Fruit fly (Drosophila melanogaster) whole organism: Measurements from ENCODE around the gene Srr.

Experiments
- CG8478 ChIP-seq: fragments of >200 bp; optimal IDR thresholded peaks from 2 replicates; lab custom pipeline; 2018; ENCODE audit warnings: inconsistent platforms
- Dll ChIP-seq: fragments of >200 bp; optimal IDR thresholded peaks from 2 replicates; lab custom pipeline; 2017
- EcR ChIP-seq, 2 experiments: fragments of >200 bp; optimal IDR thresholded peaks; 2 replicates each; lab custom pipeline; 2017; ENCODE audit warnings: missing biosample characterization in 2 of 2, missing genetic modification characterization in 2 of 2, missing genetic modification reagents in 2 of 2
- pan ChIP-seq: fragments of >200 bp; optimal IDR thresholded peaks from 2 replicates; lab custom pipeline; 2017
- psq ChIP-seq: fragments of >200 bp; optimal IDR thresholded peaks from 2 replicates; lab custom pipeline; 2017
- usp ChIP-seq: fragments of >200 bp; optimal IDR thresholded peaks from 2 replicates; lab custom pipeline; 2017; ENCODE audit warnings: missing biosample characterization, missing genetic modification characterization, mixed read lengths

The Srr gene

dm6 chr3R:9340425-9341188 lies 24.6 kb upstream of the Srr start:
- TF ChIP-seq pan (lab: Kevin White, UChicago) (peak; percentile 74), usp (GFP tag; lab: Kevin White, UChicago) (no peak)

DNA sequence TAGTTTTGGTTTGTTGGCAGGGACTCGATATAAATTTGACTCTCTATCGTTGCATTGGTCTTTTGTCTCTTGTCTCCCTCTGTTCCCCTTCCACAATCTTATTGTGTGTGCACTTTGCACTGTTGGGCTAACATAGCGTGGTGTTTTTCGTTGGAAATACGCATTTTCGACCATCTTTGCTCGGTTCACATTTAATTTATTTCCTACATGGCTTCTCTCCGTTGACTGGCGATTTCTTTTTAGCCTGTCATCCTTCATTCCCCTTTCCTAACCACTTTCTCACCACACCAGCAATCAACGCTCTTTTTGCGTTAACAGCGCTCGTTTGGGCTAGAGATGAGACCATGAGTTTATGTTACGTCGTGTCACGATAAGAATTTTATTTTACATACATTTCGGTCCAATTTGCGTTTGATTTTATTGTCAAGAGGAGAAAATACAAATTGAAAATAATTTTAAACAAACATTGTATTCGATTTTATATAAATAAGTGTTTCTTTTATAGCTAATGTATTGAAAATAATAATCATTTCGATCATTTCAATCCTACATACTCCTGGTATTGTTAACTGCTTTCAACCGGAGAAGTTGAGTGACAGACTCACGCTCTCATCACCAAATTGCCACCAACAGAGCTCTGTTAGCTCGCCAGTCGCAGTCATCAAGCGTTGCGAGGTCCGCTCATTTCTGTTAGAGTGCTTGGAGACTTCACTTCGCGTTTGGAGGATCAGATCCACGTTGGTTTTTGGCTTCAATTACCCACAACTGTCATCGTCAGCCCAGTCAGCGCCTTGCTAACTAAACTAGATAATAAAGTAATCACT lies 23.8 kb upstream of the Srr start:
- no peak for TF ChIP-seq psq
- TF ChIP-seq Dll (lab: Kevin White, UChicago): no peak
- no peak for TF ChIP-seq pan (lab: Kevin White, UChicago)
- no peak for TF ChIP-seq CG8478
- no peak for TF ChIP-seq usp (GFP tag; lab: Kevin White, UChicago)
- no peak for TF ChIP-seq EcR (GFP tag; optimal IDR thresholded peaks at IDR 0.05; lab: Kevin White, UChicago)

DNA sequence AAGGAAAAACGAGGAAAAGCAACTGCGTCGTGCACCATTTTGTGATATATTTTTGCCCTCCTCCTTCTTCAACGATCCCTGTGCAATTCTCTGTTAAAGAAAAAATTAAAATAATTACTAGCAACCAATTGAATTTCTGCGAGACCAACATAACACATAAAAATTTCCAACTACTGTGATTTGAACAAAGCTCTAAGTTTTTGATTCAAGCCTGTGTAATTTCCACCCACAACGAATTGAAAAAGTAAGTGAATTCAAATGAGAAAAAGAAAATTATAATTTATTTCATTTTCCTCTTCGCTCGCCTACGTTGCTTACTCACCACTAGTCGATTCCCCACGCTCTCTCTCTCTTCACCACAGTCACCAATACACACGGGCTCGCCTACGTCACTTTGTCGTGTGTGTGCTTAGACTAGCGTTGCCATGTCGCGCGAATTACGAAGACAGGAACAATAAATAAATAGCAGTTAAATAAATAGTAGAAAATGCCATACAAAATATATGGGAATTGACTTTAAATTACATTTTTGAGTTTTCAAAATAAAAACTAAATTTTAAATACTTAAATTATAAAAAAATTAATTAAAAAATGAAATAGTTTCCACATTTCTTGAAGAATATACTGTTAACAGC lies 22.8 kb upstream of the Srr start:
- no peak for TF ChIP-seq EcR (GFP tag; optimal IDR thresholded peaks at IDR 0.05; lab: Kevin White, UChicago)
- TF ChIP-seq Dll (lab: Kevin White, UChicago): no peak
- TF ChIP-seq pan (lab: Kevin White, UChicago): no peak
- TF ChIP-seq CG8478: no peak
- TF ChIP-seq usp (GFP tag; lab: Kevin White, UChicago): no peak
- no peak for TF ChIP-seq psq

DNA sequence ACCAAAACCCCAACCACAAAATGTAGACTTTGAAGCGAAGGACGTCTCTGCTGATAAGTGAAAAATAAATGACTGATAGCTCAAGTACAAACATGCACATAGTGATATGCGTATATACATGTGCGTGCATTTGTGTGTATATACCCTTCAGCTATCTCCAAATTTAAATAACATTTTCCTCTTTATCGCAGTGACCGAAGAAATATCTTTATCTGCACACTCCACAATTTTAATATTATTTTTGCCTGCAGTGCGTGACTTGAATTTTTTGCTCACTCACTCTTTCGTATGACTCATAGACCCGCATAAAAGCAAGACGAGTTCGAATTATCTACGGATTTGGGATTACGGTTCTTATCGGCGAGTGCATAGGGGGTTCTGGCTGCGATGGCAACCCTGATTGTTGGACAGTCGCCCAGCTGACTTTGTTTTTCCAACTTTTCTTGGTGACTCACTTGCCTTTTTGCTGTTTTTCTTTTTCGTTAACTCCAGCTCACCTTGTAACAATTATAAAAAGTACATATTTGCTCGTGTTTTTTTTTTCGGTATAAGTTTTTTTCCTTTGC lies 22.1 kb upstream of the Srr start:
- no peak for TF ChIP-seq Dll (lab: Kevin White, UChicago)
- TF ChIP-seq psq: no peak
- TF ChIP-seq CG8478: no peak
- TF ChIP-seq pan (lab: Kevin White, UChicago): no peak
- no peak for TF ChIP-seq usp (GFP tag; lab: Kevin White, UChicago)
- no peak for TF ChIP-seq EcR (GFP tag; optimal IDR thresholded peaks at IDR 0.05; lab: Kevin White, UChicago)

dm6 chr3R:9343645-9344044 lies 21.6 kb upstream of the Srr start:
- no peak for TF ChIP-seq CG8478
- no peak for TF ChIP-seq EcR (GFP tag; optimal IDR thresholded peaks at IDR 0.05; lab: Kevin White, UChicago)
- TF ChIP-seq Dll (lab: Kevin White, UChicago): no peak
- no peak for TF ChIP-seq usp (GFP tag; lab: Kevin White, UChicago)
- no peak for TF ChIP-seq psq
- TF ChIP-seq pan (lab: Kevin White, UChicago): no peak

DNA sequence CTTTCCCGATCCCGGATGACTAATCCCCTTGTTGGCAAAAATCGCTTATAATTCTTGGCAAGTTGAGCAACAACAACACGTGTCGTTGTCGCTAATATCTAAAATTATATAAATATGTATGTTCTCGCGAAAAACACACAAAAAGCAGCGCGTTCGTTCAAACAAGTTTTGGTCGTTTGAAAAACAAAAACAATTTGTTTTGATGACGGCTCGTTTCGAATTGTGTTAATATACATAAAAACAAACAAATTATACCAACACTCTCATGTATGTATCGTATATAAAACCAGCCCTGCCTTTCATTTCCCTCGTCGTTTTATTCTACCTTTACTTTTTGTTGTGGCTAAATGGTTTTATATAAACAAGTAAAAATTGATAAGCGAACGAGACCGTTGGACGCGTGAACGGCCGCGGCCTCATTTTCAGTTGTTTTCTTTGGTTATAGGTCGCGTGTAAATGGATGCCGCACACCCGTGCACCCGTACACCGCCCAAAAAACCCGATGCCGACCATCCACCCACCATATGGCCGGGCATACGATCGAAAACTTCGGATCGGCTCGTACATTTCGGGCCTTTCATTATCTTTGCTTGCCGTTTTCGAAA lies 20.9 kb upstream of the Srr start:
- TF ChIP-seq EcR (GFP tag; optimal IDR thresholded peaks at IDR 0.05; lab: Kevin White, UChicago) (no peak), pan (lab: Kevin White, UChicago) (peak; percentile 20), usp (GFP tag; lab: Kevin White, UChicago) (no peak), CG8478 (no peak)

dm6 chr3R:9344791-9345208 lies 20.4 kb upstream of the Srr start:
- TF ChIP-seq Dll (lab: Kevin White, UChicago): no peak
- no peak for TF ChIP-seq psq
- no peak for TF ChIP-seq EcR (GFP tag; optimal IDR thresholded peaks at IDR 0.05; lab: Kevin White, UChicago)
- TF ChIP-seq CG8478: no peak
- TF ChIP-seq pan (lab: Kevin White, UChicago): no peak
- no peak for TF ChIP-seq usp (GFP tag; lab: Kevin White, UChicago)

- TF ChIP-seq EcR (GFP tag; optimal IDR thresholded peaks at IDR 0.05; lab: Kevin White, UChicago): peak in 1 of 2 experiments; percentile 4
- TF ChIP-seq Dll (lab: Kevin White, UChicago): no peak
Observed at dm6 chr3R:9345904-9346303, 19.3 kb upstream of the Srr start.

dm6 chr3R:9346539-9346938 lies 18.7 kb upstream of the Srr start:
- TF ChIP-seq CG8478 (no peak), pan (lab: Kevin White, UChicago) (no peak), usp (GFP tag; lab: Kevin White, UChicago) (no peak), EcR (GFP tag; optimal IDR thresholded peaks at IDR 0.05; lab: Kevin White, UChicago) (no peak), psq (no peak), Dll (lab: Kevin White, UChicago) (no peak)

dm6 chr3R:9347702-9348378 lies 17.4 kb upstream of the Srr start:
- TF ChIP-seq CG8478 (no peak), psq (no peak)

DNA sequence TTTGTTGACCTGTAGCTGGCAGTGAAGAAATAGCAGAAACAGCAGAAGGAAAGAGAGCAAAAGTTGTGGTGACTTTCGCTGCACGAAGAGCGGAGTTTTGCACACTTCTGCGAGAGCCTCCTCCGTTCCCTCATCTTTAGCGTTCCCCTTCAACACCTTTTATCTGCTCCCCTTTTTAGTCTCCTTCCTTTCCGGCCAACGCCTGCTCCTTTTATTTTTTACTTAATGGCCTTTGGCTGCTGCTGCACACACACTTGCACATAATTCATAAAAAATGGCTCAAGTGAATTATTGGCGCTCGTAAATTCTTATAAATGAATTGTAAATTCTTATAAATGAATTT lies 16.8 kb upstream of the Srr start:
- no peak for TF ChIP-seq usp (GFP tag; lab: Kevin White, UChicago)
- TF ChIP-seq Dll (lab: Kevin White, UChicago): no peak
- TF ChIP-seq pan (lab: Kevin White, UChicago): no peak
